Worm (Caenorhabditis elegans) whole organism, L2 larva: ENCODE results near the gene his-42.

Experiments used
- R02D3.7 ChIP-seq: fragments of 150-350 bp; optimal IDR thresholded peaks from 2 replicates; lab custom pipeline; 2014; ENCODE audit warnings: missing biosample characterization, missing genetic modification characterization
- aly-2 ChIP-seq: fragments of 150-350 bp; optimal IDR thresholded peaks from 2 replicates; lab custom pipeline; 2014; ENCODE audit warnings: missing biosample characterization, missing genetic modification characterization
- ama-1 ChIP-seq: fragments of 150-350 bp; optimal IDR thresholded peaks from 2 replicates; lab custom pipeline; 2018; ENCODE audit warnings: inconsistent platforms
- elt-3 ChIP-seq: sonication (generic microtip); optimal IDR thresholded peaks from 2 replicates; lab custom pipeline; 2017; ENCODE audit warnings: missing biosample characterization, missing genetic modification characterization
- lin-13 ChIP-seq: fragments of 150-350 bp; optimal IDR thresholded peaks from 2 replicates; lab custom pipeline; 2014; ENCODE audit warnings: missing biosample characterization, missing genetic modification reagents, missing genetic modification characterization
- lin-39 ChIP-seq: fragments of 150-350 bp; optimal IDR thresholded peaks from 2 replicates; lab custom pipeline; 2014; ENCODE audit warnings: missing biosample characterization, missing genetic modification reagents, missing genetic modification characterization
- nhr-129 ChIP-seq: fragments of 150-350 bp; optimal IDR thresholded peaks from 2 replicates; lab custom pipeline; 2014; ENCODE audit warnings: missing biosample characterization, missing genetic modification characterization
- nhr-23 ChIP-seq: fragments of 150-350 bp; optimal IDR thresholded peaks from 2 replicates; lab custom pipeline; 2014; ENCODE audit warnings: missing biosample characterization, missing genetic modification reagents, missing genetic modification characterization
- nhr-237 ChIP-seq: fragments of 150-350 bp; optimal IDR thresholded peaks from 2 replicates; lab custom pipeline; 2014; ENCODE audit warnings: missing biosample characterization, missing genetic modification characterization
- unc-62 ChIP-seq: fragments of 150-350 bp; optimal IDR thresholded peaks from 2 replicates; lab custom pipeline; 2014; ENCODE audit warnings: missing biosample characterization, missing genetic modification reagents, missing genetic modification characterization
- ztf-11 ChIP-seq: sonication (generic microtip); optimal IDR thresholded peaks from 2 replicates; lab custom pipeline; 2017; ENCODE audit warnings: missing biosample characterization, missing genetic modification characterization

DNA sequence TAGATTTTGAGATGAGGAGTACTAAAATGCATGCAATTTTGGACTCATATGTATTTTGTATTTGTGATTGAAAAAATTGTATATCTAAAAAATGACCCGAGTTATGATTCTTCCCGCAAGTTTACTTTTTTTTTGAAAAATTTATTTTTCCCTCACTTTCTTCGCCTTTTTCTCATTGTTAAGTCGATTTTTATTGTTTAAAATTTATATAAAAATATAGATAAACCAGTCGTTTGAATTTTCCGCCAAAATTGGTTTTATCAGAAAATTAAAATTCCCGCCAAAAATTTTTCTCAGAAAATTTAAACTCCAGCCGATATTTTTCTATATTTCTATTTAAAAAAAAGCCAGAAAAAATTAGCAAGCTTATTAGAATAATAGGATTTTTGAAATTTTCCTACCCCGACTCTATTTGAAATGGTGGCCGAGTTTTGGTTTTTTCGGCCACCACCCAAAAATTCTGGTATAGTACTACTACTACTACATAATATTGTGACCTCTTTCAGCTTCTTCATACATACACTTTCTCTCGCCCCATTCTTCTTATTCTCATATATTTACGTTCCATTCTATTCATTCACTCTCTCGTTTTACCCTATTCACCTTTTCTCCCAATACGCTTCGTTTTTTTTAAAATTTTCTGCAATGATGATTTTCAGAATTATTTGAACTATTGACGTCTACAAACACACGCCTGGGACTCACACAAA, 36.8 kb downstream of the his-42 start, which contains the start of gene ZK131.11:
- no peak for TF ChIP-seq lin-39 (tag; lab: Kevin White, UChicago)
- TF ChIP-seq ama-1, result no peak
- no peak for TF ChIP-seq ztf-11 (tag; lab: Kevin White, UChicago)
- TF ChIP-seq lin-13 (GFP tag; lab: Kevin White, UChicago), result no peak
- no peak for TF ChIP-seq elt-3
- TF ChIP-seq unc-62, result no peak
- no peak for TF ChIP-seq nhr-237 (tag; lab: Kevin White, UChicago)
- no peak for TF ChIP-seq nhr-129
- TF ChIP-seq R02D3.7 (tag; lab: Kevin White, UChicago), result no peak
- no peak for TF ChIP-seq aly-2 (tag; lab: Kevin White, UChicago)
- TF ChIP-seq nhr-23 (tag; lab: Kevin White, UChicago), result no peak
